Worm (Caenorhabditis elegans) whole organism, young adult: Measurements from ENCODE around the gene str-134.

Experiments used
- B0019.2 ChIP-seq: fragments of 200-800 bp; sonication (Bioruptor generic); conservative IDR thresholded peaks from 2 replicates; pipeline ENCODE4 v1.3.6; 2022; ENCODE audit warnings: missing genetic modification reagents, missing genetic modification characterization, missing compliant biosample characterization
- B0336.3 ChIP-seq: fragments of 200-800 bp; sonication (Bioruptor generic); IDR thresholded peaks from 2 replicates; pipeline ENCODE4 v1.3.6; 2022; ENCODE audit warnings: missing genetic modification characterization, missing compliant biosample characterization
- F10E7.11 ChIP-seq: sonication (generic microtip); optimal IDR thresholded peaks from 2 replicates; lab custom pipeline; 2017; ENCODE audit warnings: mild to moderate bottlenecking, missing genetic modification characterization, moderate library complexity, missing compliant biosample characterization
- F52B5.7 ChIP-seq: sonication (generic microtip); optimal IDR thresholded peaks from 2 replicates; lab custom pipeline; 2016; ENCODE audit warnings: mild to moderate bottlenecking, missing genetic modification characterization, missing compliant biosample characterization
- F55B11.4 ChIP-seq: sonication (generic microtip); optimal IDR thresholded peaks from 2 replicates; lab custom pipeline; 2016; ENCODE audit warnings: missing compliant biosample characterization, missing genetic modification characterization, borderline replicate concordance; ENCODE audit not compliant: insufficient read depth
- T07F8.4 ChIP-seq: sonication (generic microtip); optimal IDR thresholded peaks from 2 replicates; lab custom pipeline; 2016; ENCODE audit warnings: mild to moderate bottlenecking, missing genetic modification characterization, moderate library complexity, missing compliant biosample characterization
- T26A5.8 ChIP-seq: sonication (generic microtip); optimal IDR thresholded peaks from 2 replicates; lab custom pipeline; 2016; ENCODE audit warnings: missing genetic modification characterization, missing compliant biosample characterization
- Y79H2A.3 ChIP-seq: fragments of 200-800 bp; sonication (Bioruptor generic); conservative IDR thresholded peaks from 2 replicates; pipeline ENCODE4 v1.3.6; 2022; ENCODE audit warnings: missing genetic modification reagents, missing genetic modification characterization, missing compliant biosample characterization
- Y95B8A.8 ChIP-seq: fragments of 200-800 bp; sonication (Bioruptor generic); IDR thresholded peaks from 2 replicates; pipeline ENCODE4 v1.3.6; 2022; ENCODE audit warnings: missing genetic modification reagents, missing genetic modification characterization, missing compliant biosample characterization
- ZK185.1 ChIP-seq: sonication (generic microtip); optimal IDR thresholded peaks from 2 replicates; lab custom pipeline; 2016; ENCODE audit warnings: mild to moderate bottlenecking, missing genetic modification characterization, missing compliant biosample characterization; ENCODE audit not compliant: poor library complexity, severe bottlenecking
- aptf-3 ChIP-seq: fragments of 200-800 bp; sonication (Bioruptor generic); IDR thresholded peaks from 2 replicates; pipeline ENCODE4 v1.3.6; 2022; ENCODE audit warnings: missing genetic modification characterization, missing compliant biosample characterization
- atf-7 ChIP-seq: sonication (generic microtip); optimal IDR thresholded peaks from 2 replicates; lab custom pipeline; 2017; ENCODE audit warnings: mild to moderate bottlenecking, missing genetic modification characterization, missing compliant biosample characterization
- attf-5 ChIP-seq: fragments of 200-800 bp; sonication (Bioruptor generic); optimal IDR thresholded peaks from 2 replicates; lab custom pipeline; 2018; ENCODE audit warnings: mild to moderate bottlenecking, missing genetic modification characterization, missing compliant biosample characterization
- bed-2 ChIP-seq: fragments of 200-800 bp; sonication (Bioruptor generic); IDR thresholded peaks from 2 replicates; pipeline ENCODE4 v1.3.6; 2022; ENCODE audit warnings: missing genetic modification reagents, missing genetic modification characterization, missing compliant biosample characterization
- ccch-3 ChIP-seq: fragments of 200-800 bp; sonication (Bioruptor generic); optimal IDR thresholded peaks from 2 replicates; lab custom pipeline; 2018; ENCODE audit warnings: mild to moderate bottlenecking, missing genetic modification characterization, missing compliant biosample characterization
- cebp-2 ChIP-seq: fragments of 200-800 bp; sonication (Bioruptor generic); IDR thresholded peaks from 2 replicates; pipeline ENCODE4 v1.3.6; 2022; ENCODE audit warnings: missing genetic modification characterization, missing compliant biosample characterization
- ceh-40 ChIP-seq: fragments of 200-800 bp; sonication (Bioruptor generic); IDR thresholded peaks from 2 replicates; pipeline ENCODE4 v1.3.6; 2022; ENCODE audit warnings: missing genetic modification characterization, missing compliant biosample characterization
- ceh-58 ChIP-seq: fragments of 200-800 bp; sonication (Bioruptor generic); IDR thresholded peaks from 2 replicates; pipeline ENCODE4 v1.3.6; 2022; ENCODE audit warnings: missing genetic modification characterization, missing compliant biosample characterization
- egl-44 ChIP-seq: fragments of 200-800 bp; sonication (Bioruptor generic); IDR thresholded peaks from 2 replicates; pipeline ENCODE4 v1.3.6; 2022; ENCODE audit warnings: missing genetic modification reagents, missing genetic modification characterization, missing compliant biosample characterization
- fkh-3 ChIP-seq: sonication (generic microtip); optimal IDR thresholded peaks from 2 replicates; lab custom pipeline; 2016; ENCODE audit warnings: mild to moderate bottlenecking, missing genetic modification characterization, missing compliant biosample characterization
- hlh-12 ChIP-seq: sonication (generic microtip); optimal IDR thresholded peaks from 2 replicates; lab custom pipeline; 2016; ENCODE audit warnings: missing genetic modification characterization, missing compliant biosample characterization
- lag-1 ChIP-seq: fragments of 200-800 bp; sonication (Bioruptor generic); IDR thresholded peaks from 2 replicates; pipeline ENCODE4 v1.3.6; 2022; ENCODE audit warnings: missing genetic modification reagents, missing genetic modification characterization, missing compliant biosample characterization
- let-526 ChIP-seq: fragments of 200-800 bp; sonication (Bioruptor generic); IDR thresholded peaks from 2 replicates; pipeline ENCODE4 v1.3.6; 2022; ENCODE audit warnings: missing genetic modification reagents, missing genetic modification characterization, missing compliant biosample characterization
- let-607 ChIP-seq, 2 experiments: fragments of 200-800 bp in 1 of 2; sonication (Bioruptor generic) in 1 of 2; sonication (generic microtip) in 1 of 2; optimal IDR thresholded peaks; 2 replicates each; lab custom pipeline; 2016 to 2018; ENCODE audit warnings: mild to moderate bottlenecking in 2 of 2, missing compliant biosample characterization in 2 of 2, missing genetic modification characterization in 2 of 2, moderate library complexity in 2 of 2, missing genotype in 1 of 2
- lin-54 ChIP-seq: fragments of 200-800 bp; sonication (Bioruptor generic); optimal IDR thresholded peaks from 2 replicates; lab custom pipeline; 2018; ENCODE audit warnings: mild to moderate bottlenecking, missing genetic modification characterization, missing compliant biosample characterization
- lir-1 ChIP-seq: fragments of 200-800 bp; sonication (Bioruptor generic); conservative IDR thresholded peaks from 2 replicates; pipeline ENCODE4 v1.3.6; 2022; ENCODE audit warnings: missing genetic modification reagents, missing genetic modification characterization, missing compliant biosample characterization
- madf-10 ChIP-seq: sonication (generic microtip); optimal IDR thresholded peaks from 2 replicates; lab custom pipeline; 2016; ENCODE audit warnings: mild to moderate bottlenecking, missing genetic modification characterization, missing compliant biosample characterization
- mcd-1 ChIP-seq: fragments of 200-800 bp; sonication (Bioruptor generic); IDR thresholded peaks from 2 replicates; pipeline ENCODE4 v1.3.6; 2022; ENCODE audit warnings: missing genetic modification reagents, missing genetic modification characterization, missing compliant biosample characterization
- nfya-1 ChIP-seq: sonication (generic microtip); optimal IDR thresholded peaks from 2 replicates; lab custom pipeline; 2017; ENCODE audit warnings: antibody characterized with exemption, missing compliant biosample characterization, missing genetic modification characterization, borderline replicate concordance; ENCODE audit not compliant: insufficient read depth
- nfyb-1 ChIP-seq: fragments of 200-800 bp; sonication (Bioruptor generic); IDR thresholded peaks from 2 replicates; pipeline ENCODE4 v1.3.6; 2022; ENCODE audit warnings: missing genetic modification reagents, missing genetic modification characterization, missing compliant biosample characterization
- nhr-179 ChIP-seq: sonication (generic microtip); optimal IDR thresholded peaks from 2 replicates; lab custom pipeline; 2016; ENCODE audit warnings: mild to moderate bottlenecking, missing genetic modification characterization, missing compliant biosample characterization
- nhr-90 ChIP-seq: sonication (generic microtip); optimal IDR thresholded peaks from 2 replicates; lab custom pipeline; 2016; ENCODE audit warnings: missing genotype, mild to moderate bottlenecking, missing genetic modification characterization, missing compliant biosample characterization
- pbrm-1 ChIP-seq: fragments of 200-800 bp; sonication (Bioruptor generic); IDR thresholded peaks from 2 replicates; pipeline ENCODE4 v1.3.6; 2022; ENCODE audit warnings: missing genetic modification reagents, missing genetic modification characterization, missing compliant biosample characterization
- pha-4 ChIP-seq: fragments of 150-350 bp; sonication (generic microtip); optimal IDR thresholded peaks from 2 replicates; lab custom pipeline; 2014; ENCODE audit warnings: missing biosample characterization, missing genetic modification reagents, missing genetic modification characterization
- repo-1 ChIP-seq: sonication (generic microtip); optimal IDR thresholded peaks from 2 replicates; lab custom pipeline; 2017; ENCODE audit warnings: mild to moderate bottlenecking, missing genetic modification characterization, missing compliant biosample characterization
- rpc-1 ChIP-seq, 2 experiments: fragments of 150-350 bp in 1 of 2; sonication (generic microtip) in 1 of 2; optimal IDR thresholded peaks; 2 replicates each; lab custom pipeline; 2014 to 2018; ENCODE audit warnings: missing biosample characterization in 1 of 2, missing genetic modification characterization in 1 of 2, missing genetic modification reagents in 1 of 2, missing genotype in 1 of 2
- sdz-38 ChIP-seq: sonication (generic microtip); optimal IDR thresholded peaks from 2 replicates; lab custom pipeline; 2016; ENCODE audit warnings: missing genotype, missing genetic modification characterization, missing compliant biosample characterization
- somi-1 ChIP-seq: fragments of 200-800 bp; sonication (Bioruptor generic); optimal IDR thresholded peaks from 2 replicates; lab custom pipeline; 2018; ENCODE audit warnings: mild to moderate bottlenecking, missing genetic modification characterization, missing compliant biosample characterization
- unc-62 ChIP-seq: fragments of 150-350 bp; optimal IDR thresholded peaks from 2 replicates; lab custom pipeline; 2014; ENCODE audit warnings: missing biosample characterization, missing genetic modification reagents, missing genetic modification characterization
- ztf-25 ChIP-seq: fragments of 200-800 bp; sonication (Bioruptor generic); IDR thresholded peaks from 2 replicates; pipeline ENCODE4 v1.3.6; 2022; ENCODE audit warnings: missing genetic modification reagents, missing genetic modification characterization, missing compliant biosample characterization
- ztf-26 ChIP-seq: sonication (generic microtip); optimal IDR thresholded peaks from 2 replicates; lab custom pipeline; 2017; ENCODE audit warnings: missing genetic modification characterization, missing compliant biosample characterization
- ztf-3 ChIP-seq: fragments of 200-800 bp; sonication (Bioruptor generic); optimal IDR thresholded peaks from 2 replicates; lab custom pipeline; 2018; ENCODE audit warnings: mild to moderate bottlenecking, missing genetic modification characterization, missing compliant biosample characterization
- ztf-6 ChIP-seq: fragments of 200-800 bp; sonication (Bioruptor generic); IDR thresholded peaks from 2 replicates; pipeline ENCODE4 v1.3.6; 2022; ENCODE audit warnings: missing genetic modification reagents, missing genetic modification characterization, missing compliant biosample characterization

The str-134 gene

ce11 chrV:731330-731729 lies 12.1 kb upstream of the str-134 start (continued):
- peak; percentile 96 for TF ChIP-seq B0336.3 (GFP tag; lab: Robert Waterston, UW)
- TF ChIP-seq nfya-1 (tag; lab: Kevin White, UChicago), result no peak
- TF ChIP-seq nhr-90, result peak; percentile 79
- no peak for TF ChIP-seq F10E7.11 (tag; lab: Kevin White, UChicago)
- TF ChIP-seq ztf-26, result peak; percentile 83
- peak; percentile 93 for TF ChIP-seq atf-7 (tag; lab: Kevin White, UChicago)
- TF ChIP-seq aptf-3 (GFP tag; lab: Robert Waterston, UW), result no peak
- TF ChIP-seq attf-5 (GFP tag; lab: Kevin White, UChicago), result peak; percentile 81
- peak; percentile 96 for TF ChIP-seq let-526 (GFP tag; lab: Robert Waterston, UW)
- TF ChIP-seq pbrm-1 (GFP tag; lab: Robert Waterston, UW), result peak; percentile 77
- peak; percentile 89 for TF ChIP-seq nfyb-1 (GFP tag; lab: Robert Waterston, UW)
- no peak for TF ChIP-seq Y79H2A.3
- peak; percentile 73 for TF ChIP-seq mcd-1 (GFP tag; lab: Robert Waterston, UW)
- TF ChIP-seq madf-10 (tag; lab: Kevin White, UChicago), result peak; percentile 79
- TF ChIP-seq somi-1, result peak; percentile 89
- no peak for TF ChIP-seq ztf-25 (GFP tag; lab: Robert Waterston, UW)
- TF ChIP-seq Y95B8A.8, result peak; percentile 74; the same call in 1 of the 2 replicates
- no peak for TF ChIP-seq ceh-40

- TF ChIP-seq F52B5.7 (tag; lab: Kevin White, UChicago) (no peak), ceh-58 (GFP tag; lab: Robert Waterston, UW) (no peak), B0019.2 (GFP tag; lab: Robert Waterston, UW) (no peak), let-526 (GFP tag; lab: Robert Waterston, UW) (no peak), cebp-2 (GFP tag; lab: Robert Waterston, UW) (no peak), attf-5 (GFP tag; lab: Kevin White, UChicago) (no peak), lin-54 (GFP tag; lab: Kevin White, UChicago) (no peak), hlh-12 (tag; lab: Kevin White, UChicago) (no peak), F55B11.4 (tag; lab: Kevin White, UChicago) (no peak), ztf-3 (GFP tag; lab: Kevin White, UChicago) (no peak), Y95B8A.8 (no peak), T26A5.8 (no peak), nhr-90 (no peak), lag-1 (GFP tag; lab: Robert Waterston, UW) (no peak)
Observed at ce11 chrV:736171-736570, 7.3 kb upstream of the str-134 start, which contains the start of gene srj-25. TSS of gene srj-25 (minus strand) at chrV:736271.

ce11 chrV:738770-739169 lies 4.7 kb upstream of the str-134 start, which contains the start of gene srj-24:
TSS of gene srj-24 (minus strand) at chrV:738870.
- TF ChIP-seq Y95B8A.8, result no peak
- no peak for TF ChIP-seq ceh-40

- TF ChIP-seq T07F8.4 (tag; lab: Kevin White, UChicago), result no peak
Observed at ce11 chrV:741820-742219, 1.6 kb upstream of the str-134 start, which contains the start of gene C05E4.7. TSS of gene C05E4.7 (plus strand) at chrV:742120.

ce11 chrV:748044-748443 lies 4.6 kb downstream of the str-134 start, which contains the start of gene sri-4:
TSS of gene sri-4 (plus strand) at chrV:748344.
- no peak for TF ChIP-seq bed-2
- TF ChIP-seq lin-54 (GFP tag; lab: Kevin White, UChicago), result no peak
- TF ChIP-seq egl-44 (GFP tag; lab: Robert Waterston, UW), result no peak
- no peak for TF ChIP-seq sdz-38 (tag; lab: Kevin White, UChicago)
- TF ChIP-seq ztf-6 (GFP tag; lab: Robert Waterston, UW), result no peak
- TF ChIP-seq ZK185.1 (tag; lab: Kevin White, UChicago), result no peak
- no peak for TF ChIP-seq pha-4
- no peak for TF ChIP-seq rpc-1 (optimal IDR thresholded peaks at IDR 0.05; lab: Kevin White, UChicago)
- no peak for TF ChIP-seq rpc-1 (tag; optimal IDR thresholded peaks at IDR 0.05; lab: Kevin White, UChicago)
- no peak for TF ChIP-seq ccch-3 (GFP tag; lab: Kevin White, UChicago)
- no peak for TF ChIP-seq repo-1 (tag; lab: Kevin White, UChicago)
- no peak for TF ChIP-seq lir-1 (GFP tag; lab: Robert Waterston, UW)
- no peak for TF ChIP-seq unc-62 (GFP tag; lab: Kevin White, UChicago)
- TF ChIP-seq let-607 (tag; optimal IDR thresholded peaks at IDR 0.05; lab: Kevin White, UChicago), result no peak
- TF ChIP-seq nhr-179 (tag; lab: Kevin White, UChicago), result no peak
- TF ChIP-seq fkh-3 (tag; lab: Kevin White, UChicago), result no peak
